Fruit fly (Drosophila melanogaster) whole organism, prepupa: ENCODE results near the gene CG11672.
A peak's percentile ranks its signal among the peaks of the same experiment; 100 is the strongest.

ENCODE experiments used
- Blimp-1 ChIP-seq: fragments of 200-800 bp; sonication (Bioruptor generic); optimal IDR thresholded peaks from 3 replicates; lab custom pipeline; 2017; ENCODE audit warnings: missing biosample characterization, missing genetic modification characterization, mild to moderate bottlenecking, moderate library complexity, missing genetic modification reagents
- CG10631 ChIP-seq: fragments of 200-800 bp; sonication (Bioruptor generic); optimal IDR thresholded peaks from 2 replicates; lab custom pipeline; 2016; ENCODE audit warnings: missing biosample characterization, missing genetic modification characterization
- CG10669 ChIP-seq: fragments of 200-800 bp; sonication (Bioruptor generic); optimal IDR thresholded peaks from 3 replicates; lab custom pipeline; 2018; ENCODE audit warnings: missing biosample characterization, mild to moderate bottlenecking, missing genetic modification characterization, moderate library complexity
- CG11762 ChIP-seq: fragments of 200-800 bp; sonication (Bioruptor generic); optimal IDR thresholded peaks from 3 replicates; lab custom pipeline; 2016; ENCODE audit warnings: missing biosample characterization, missing genetic modification characterization; ENCODE audit not compliant: insufficient read depth
- CG11902 ChIP-seq: fragments of 200-800 bp; sonication (Bioruptor generic); optimal IDR thresholded peaks from 3 replicates; lab custom pipeline; 2016; ENCODE audit warnings: missing biosample characterization, missing genetic modification characterization
- CG15336 ChIP-seq: fragments of 200-800 bp; sonication (Bioruptor generic); IDR thresholded peaks from 2 replicates; pipeline ENCODE4 v1.3.6; 2022; ENCODE audit warnings: missing biosample characterization, missing genetic modification characterization
- CG1621 ChIP-seq: fragments of 200-800 bp; sonication (Bioruptor generic); optimal IDR thresholded peaks from 3 replicates; lab custom pipeline; 2018; ENCODE audit warnings: missing biosample characterization, mild to moderate bottlenecking, missing genetic modification characterization
- CG16779 ChIP-seq: fragments of 200-800 bp; sonication (Bioruptor generic); optimal IDR thresholded peaks from 3 replicates; lab custom pipeline; 2017; ENCODE audit warnings: missing biosample characterization, mild to moderate bottlenecking, missing genetic modification characterization
- CG34406 ChIP-seq: fragments of 200-800 bp; sonication (Bioruptor generic); optimal IDR thresholded peaks from 3 replicates; lab custom pipeline; 2016; ENCODE audit warnings: missing biosample characterization, missing genetic modification characterization
- CG3919 ChIP-seq: fragments of 200-800 bp; sonication (Bioruptor generic); optimal IDR thresholded peaks from 3 replicates; lab custom pipeline; 2016; ENCODE audit warnings: missing biosample characterization, missing genetic modification characterization
- CG6276 ChIP-seq: fragments of 200-800 bp; sonication (Bioruptor generic); optimal IDR thresholded peaks from 2 replicates; lab custom pipeline; 2017; ENCODE audit warnings: missing biosample characterization, mild to moderate bottlenecking, missing genetic modification characterization
- CG6854 ChIP-seq: fragments of 200-800 bp; sonication (Bioruptor generic); optimal IDR thresholded peaks from 2 replicates; lab custom pipeline; 2017; ENCODE audit warnings: missing biosample characterization, mild to moderate bottlenecking, missing genetic modification characterization
- CG7368 ChIP-seq: fragments of 200-800 bp; sonication (Bioruptor generic); optimal IDR thresholded peaks from 3 replicates; lab custom pipeline; 2016; ENCODE audit warnings: missing biosample characterization, missing genetic modification characterization
- CG8119 ChIP-seq: fragments of 200-800 bp; sonication (Bioruptor generic); IDR thresholded peaks from 3 replicates; pipeline ENCODE4 v1.3.6; 2022; ENCODE audit warnings: missing biosample characterization, missing genetic modification characterization
- CG8319 ChIP-seq: fragments of 200-800 bp; sonication (Bioruptor generic); optimal IDR thresholded peaks from 3 replicates; lab custom pipeline; 2016; ENCODE audit warnings: missing biosample characterization, missing genetic modification characterization
- CG9139 ChIP-seq: fragments of 200-800 bp; sonication (Bioruptor generic); optimal IDR thresholded peaks from 3 replicates; lab custom pipeline; 2017; ENCODE audit warnings: missing biosample characterization, mild to moderate bottlenecking, missing genetic modification characterization
- Eip75B ChIP-seq: fragments of 200-800 bp; sonication (Bioruptor generic); optimal IDR thresholded peaks from 3 replicates; lab custom pipeline; 2016; ENCODE audit warnings: missing biosample characterization, missing genetic modification characterization
- Eip78C ChIP-seq: fragments of 200-800 bp; sonication (Bioruptor generic); peaks from one replicate; lab custom pipeline; 2016; ENCODE audit warnings: missing biosample characterization, missing genetic modification characterization
- Eip93F ChIP-seq: fragments of 200-800 bp; sonication (Bioruptor generic); optimal IDR thresholded peaks from 2 replicates; lab custom pipeline; 2016; ENCODE audit warnings: missing biosample characterization, mild to moderate bottlenecking, missing genetic modification characterization
- Ets21C ChIP-seq: fragments of 200-800 bp; sonication (Bioruptor generic); optimal IDR thresholded peaks from 3 replicates; lab custom pipeline; 2016; ENCODE audit warnings: missing biosample characterization, missing genetic modification characterization
- Hr38 ChIP-seq: sonication (Bioruptor generic); optimal IDR thresholded peaks from 2 replicates; lab custom pipeline; 2016; ENCODE audit warnings: missing biosample characterization, missing genetic modification characterization
- Hr39 ChIP-seq: fragments of 200-800 bp; sonication (Bioruptor generic); optimal IDR thresholded peaks from 2 replicates; lab custom pipeline; 2016; ENCODE audit warnings: missing biosample characterization, missing genetic modification characterization
- Hr4 ChIP-seq: fragments of 200-800 bp; sonication (Bioruptor generic); optimal IDR thresholded peaks from 3 replicates; lab custom pipeline; 2016; ENCODE audit warnings: missing biosample characterization, missing genetic modification characterization
- Lpt ChIP-seq: fragments of 200-800 bp; sonication (Bioruptor generic); optimal IDR thresholded peaks from 3 replicates; lab custom pipeline; 2016; ENCODE audit warnings: missing biosample characterization, missing genetic modification characterization
- Met ChIP-seq: fragments of 200-800 bp; sonication (Bioruptor generic); optimal IDR thresholded peaks from 3 replicates; lab custom pipeline; 2016; ENCODE audit warnings: missing biosample characterization, missing genetic modification characterization
- OdsH ChIP-seq: fragments of 200-800 bp; sonication (Bioruptor generic); optimal IDR thresholded peaks from 3 replicates; lab custom pipeline; 2016; ENCODE audit warnings: missing biosample characterization, missing genetic modification characterization
- Smox ChIP-seq: fragments of 200-800 bp; sonication (Bioruptor generic); optimal IDR thresholded peaks from 3 replicates; lab custom pipeline; 2016; ENCODE audit warnings: missing biosample characterization, missing genetic modification characterization
- Sox102F ChIP-seq: fragments of 200-800 bp; sonication (Bioruptor generic); optimal IDR thresholded peaks from 2 replicates; lab custom pipeline; 2016; ENCODE audit warnings: missing biosample characterization, mild to moderate bottlenecking, missing genetic modification characterization
- cyc ChIP-seq: fragments of 200-800 bp; sonication (Bioruptor generic); optimal IDR thresholded peaks from 3 replicates; lab custom pipeline; 2016; ENCODE audit warnings: missing biosample characterization, missing genetic modification characterization
- dac ChIP-seq: fragments of 200-800 bp; sonication (Bioruptor generic); optimal IDR thresholded peaks from 2 replicates; lab custom pipeline; 2017; ENCODE audit warnings: missing biosample characterization, mild to moderate bottlenecking, missing genetic modification characterization
- dsx ChIP-seq: fragments of 200-800 bp; optimal IDR thresholded peaks from 3 replicates; lab custom pipeline; 2019; ENCODE audit warnings: missing biosample characterization, mild to moderate bottlenecking, missing genetic modification characterization, moderate library complexity; ENCODE audit not compliant: poor library complexity, severe bottlenecking
- eg ChIP-seq: fragments of 200-800 bp; sonication (Bioruptor generic); IDR thresholded peaks from 3 replicates; pipeline ENCODE4 v1.3.6; 2022; ENCODE audit warnings: missing biosample characterization, missing genetic modification characterization
- esn ChIP-seq: fragments of 200-800 bp; sonication (Bioruptor generic); optimal IDR thresholded peaks from 2 replicates; lab custom pipeline; 2016; ENCODE audit warnings: missing biosample characterization, mild to moderate bottlenecking, missing genetic modification characterization, moderate library complexity
- fd59A ChIP-seq: fragments of 200-800 bp; sonication (Bioruptor generic); optimal IDR thresholded peaks from 2 replicates; lab custom pipeline; 2017; ENCODE audit warnings: missing biosample characterization, mild to moderate bottlenecking, missing genetic modification characterization, missing genetic modification reagents
- fkh ChIP-seq: fragments of 200-800 bp; sonication (Bioruptor generic); optimal IDR thresholded peaks from 3 replicates; lab custom pipeline; 2017; ENCODE audit warnings: missing biosample characterization, mild to moderate bottlenecking, missing genetic modification characterization, moderate library complexity
- lz ChIP-seq: fragments of 200-800 bp; sonication (Bioruptor generic); optimal IDR thresholded peaks from 3 replicates; lab custom pipeline; 2016; ENCODE audit warnings: missing biosample characterization, missing genetic modification characterization
- pdm3 ChIP-seq: fragments of 200-800 bp; sonication (Bioruptor generic); optimal IDR thresholded peaks from 3 replicates; lab custom pipeline; 2016; ENCODE audit warnings: missing biosample characterization, missing genetic modification characterization
- salr ChIP-seq, 2 experiments: fragments of 200-800 bp; sonication (Bioruptor generic); optimal IDR thresholded peaks; 3 replicates each; lab custom pipeline; 2016 to 2018; ENCODE audit warnings: missing biosample characterization in 2 of 2, missing genetic modification characterization in 2 of 2, mild to moderate bottlenecking in 1 of 2
- spab ChIP-seq: fragments of 200-800 bp; sonication (Bioruptor generic); optimal IDR thresholded peaks from 2 replicates; lab custom pipeline; 2017; ENCODE audit warnings: missing biosample characterization, mild to moderate bottlenecking, missing genetic modification characterization, missing genetic modification reagents
- svp ChIP-seq: fragments of 200-800 bp; sonication (Bioruptor generic); peaks from one replicate; lab custom pipeline; 2016; ENCODE audit warnings: missing biosample characterization, missing genetic modification characterization

CG11672 gene

DNA sequence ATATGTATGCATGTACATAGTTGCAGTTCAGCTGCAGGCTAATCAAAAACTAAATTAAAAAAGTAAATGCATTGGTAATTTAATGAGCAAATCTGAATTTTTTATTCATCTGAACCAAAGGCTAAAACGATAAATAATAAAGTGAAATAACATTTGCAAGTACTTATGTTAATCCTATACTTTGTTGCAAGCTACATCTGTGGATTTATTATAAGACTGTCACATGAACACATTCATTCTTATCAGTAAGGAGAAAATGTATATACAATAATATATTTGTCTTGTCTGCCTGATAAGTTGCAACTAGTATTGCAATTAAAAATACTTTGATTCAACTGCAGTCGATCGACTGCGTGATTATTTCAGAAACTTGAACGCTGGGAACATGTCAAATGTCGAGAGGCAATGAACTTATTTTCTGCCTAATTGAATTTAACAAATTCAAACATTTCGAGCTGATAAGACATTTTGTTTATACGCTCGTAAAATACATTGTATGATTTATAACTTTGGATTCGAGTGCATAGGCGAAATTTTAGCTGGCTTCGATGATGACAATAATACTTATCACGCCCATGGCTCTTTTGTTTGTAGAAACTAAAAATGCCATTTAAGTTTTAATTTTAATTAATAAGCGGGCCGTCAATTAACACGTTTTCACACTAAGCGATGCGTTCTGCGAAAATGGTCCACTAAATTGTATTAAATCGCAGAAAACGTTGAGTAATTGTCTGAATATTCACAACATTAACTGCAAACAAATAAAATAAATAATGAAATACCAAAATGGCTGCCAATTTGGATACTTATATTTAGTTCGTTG, 37.8 kb upstream of the CG11672 start:
- TF ChIP-seq dsx (GFP tag; lab: Kevin White, UChicago) (peak; percentile 93), CG11762 (no peak), svp (GFP tag; lab: Kevin White, UChicago) (peak; percentile 62), Hr39 (GFP tag; lab: Kevin White, UChicago) (no peak), CG7368 (GFP tag; lab: Kevin White, UChicago) (no peak), pdm3 (GFP tag; lab: Kevin White, UChicago) (no peak)
- TF ChIP-seq, all 60 proteins: peak for 2

DNA sequence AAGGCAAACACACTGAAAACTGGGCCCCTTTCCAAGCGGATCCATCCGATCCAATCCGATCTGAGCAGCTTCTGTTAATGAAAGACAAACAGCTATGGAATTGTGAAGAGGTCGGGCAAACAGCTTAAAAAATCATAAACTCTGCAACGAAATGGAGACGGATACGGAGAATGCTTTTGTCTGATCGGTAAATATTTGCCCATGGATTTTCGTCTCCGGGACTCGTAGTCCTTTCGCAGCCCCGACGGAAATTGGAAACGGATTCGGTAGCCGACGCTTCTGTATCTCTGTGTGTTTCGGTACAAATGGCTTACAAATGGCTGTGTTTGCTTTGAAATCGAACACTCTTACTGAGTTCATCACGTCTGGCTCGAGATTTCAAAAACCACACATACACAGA, 36.5 kb upstream of the CG11672 start:
- TF ChIP-seq fkh, result peak; percentile 33
- no peak for TF ChIP-seq Eip78C (GFP tag; lab: Kevin White, UChicago)

DNA sequence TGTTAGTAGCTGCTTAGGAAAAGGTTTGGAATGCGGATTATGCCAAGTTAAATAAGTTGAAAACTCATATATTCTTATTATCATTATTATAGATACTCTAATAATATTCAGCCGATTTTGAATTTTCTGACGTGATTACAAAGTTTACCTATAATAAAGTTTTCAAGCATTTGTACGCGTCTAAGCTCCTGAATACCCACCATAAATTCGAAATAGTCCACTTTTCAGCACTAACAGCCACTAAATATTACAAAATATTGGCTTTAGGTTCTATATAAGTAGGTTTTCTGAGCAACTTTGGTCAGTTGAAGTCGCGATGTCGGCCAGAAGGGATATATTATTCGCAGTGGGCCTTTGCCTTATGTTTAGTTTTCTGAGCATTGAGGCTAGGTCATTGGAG, 33.6 kb upstream of the CG11672 start, which contains the start of gene CG7443:
Gene CG7443 (plus strand): TSS at position 301 of the 400 bp plus-strand sequence.
- no peak for TF ChIP-seq esn (GFP tag; lab: Kevin White, UChicago)
- no peak for TF ChIP-seq lz
- TF ChIP-seq CG15336, result no peak
- no peak for TF ChIP-seq Eip78C (GFP tag; lab: Kevin White, UChicago)

DNA sequence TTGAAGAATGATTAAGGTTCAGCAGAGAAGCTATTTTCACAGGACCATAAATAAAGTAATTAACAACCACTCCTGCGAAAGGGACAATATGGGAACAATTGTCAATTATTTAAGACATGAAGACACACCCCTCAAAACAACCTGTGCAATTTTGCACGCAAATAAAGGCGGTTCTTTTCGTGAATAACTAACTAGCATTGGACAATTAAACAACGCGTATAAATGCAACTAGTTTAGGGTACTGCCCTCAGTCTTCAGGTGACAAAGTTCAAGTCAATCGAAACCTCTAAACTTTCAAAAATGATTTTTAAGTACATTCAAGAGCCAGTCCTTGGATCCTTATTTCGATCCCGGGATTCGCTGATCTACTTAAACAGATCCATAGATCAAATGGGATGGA, 31.1 kb upstream of the CG11672 start, which contains the start of gene Or85a:
Gene Or85a (plus strand): TSS at position 301 of the 400 bp plus-strand sequence.
- TF ChIP-seq salr (GFP tag; optimal IDR thresholded peaks at IDR 0.05; lab: Kevin White, UChicago), result no peak
- no peak for TF ChIP-seq fkh
- TF ChIP-seq esn (GFP tag; lab: Kevin White, UChicago), result no peak
- TF ChIP-seq Blimp-1 (GFP tag; lab: Kevin White, UChicago), result no peak
- TF ChIP-seq svp (GFP tag; lab: Kevin White, UChicago), result no peak

DNA sequence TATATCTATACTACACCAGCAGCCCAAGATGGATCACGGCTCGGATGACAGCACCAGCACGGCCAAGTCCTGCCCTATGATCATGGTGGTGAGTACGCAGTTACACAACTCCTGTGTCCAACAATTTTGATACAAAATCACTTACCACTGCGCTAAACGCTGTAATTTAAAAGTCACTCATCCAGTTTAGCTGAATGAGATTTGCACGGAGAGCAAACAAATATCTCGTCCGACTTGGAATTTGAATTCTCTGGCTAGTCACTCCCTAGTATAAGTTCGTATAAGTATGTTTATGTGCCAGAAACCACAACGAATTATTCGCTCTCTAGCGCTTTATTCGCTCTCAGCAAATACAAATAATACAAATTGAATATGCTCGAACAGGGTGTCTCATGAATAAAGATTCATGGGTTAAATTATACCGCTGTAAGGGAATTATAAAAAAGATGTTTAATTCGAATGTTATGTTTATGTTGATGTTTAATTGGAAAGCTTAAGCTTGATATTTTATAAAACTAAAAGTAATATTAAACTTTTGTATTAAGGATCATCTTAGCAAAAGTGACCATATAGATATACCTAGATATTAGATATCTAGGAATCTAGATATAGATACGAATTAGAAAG, 27.4 kb upstream of the CG11672 start:
- peak; percentile 71 for TF ChIP-seq eg (GFP tag; lab: Robert Waterston, UW)
- TF ChIP-seq fd59A (GFP tag; lab: Kevin White, UChicago), result no peak
- no peak for TF ChIP-seq CG8319
- TF ChIP-seq Met (GFP tag; lab: Kevin White, UChicago), result no peak
- no peak for TF ChIP-seq Lpt
- no peak for TF ChIP-seq svp (GFP tag; lab: Kevin White, UChicago)
- no peak for TF ChIP-seq Sox102F
- TF ChIP-seq CG11762, result no peak
- TF ChIP-seq CG9139 (GFP tag; lab: Kevin White, UChicago), result no peak
- TF ChIP-seq CG10631 (GFP tag; lab: Kevin White, UChicago), result no peak
- TF ChIP-seq OdsH (GFP tag; lab: Kevin White, UChicago), result no peak
- no peak for TF ChIP-seq Smox (GFP tag; lab: Kevin White, UChicago)
- TF ChIP-seq pdm3 (GFP tag; lab: Kevin White, UChicago), result no peak
- TF ChIP-seq CG1621 (tag; lab: Kevin White, UChicago), result no peak
- TF ChIP-seq Hr38 (GFP tag; lab: Kevin White, UChicago), result no peak
- TF ChIP-seq fkh, result peak; percentile 47
- TF ChIP-seq CG10669 (GFP tag; lab: Kevin White, UChicago), result no peak
- TF ChIP-seq cyc (GFP tag; lab: Kevin White, UChicago), result no peak
- no peak for TF ChIP-seq Ets21C (GFP tag; lab: Kevin White, UChicago)
- no peak for TF ChIP-seq dac (GFP tag; lab: Kevin White, UChicago)
- TF ChIP-seq Hr4 (GFP tag; lab: Kevin White, UChicago), result peak; percentile 51
- no peak for TF ChIP-seq CG16779 (tag; lab: Kevin White, UChicago)
- no peak for TF ChIP-seq CG11902 (GFP tag; lab: Kevin White, UChicago)
- TF ChIP-seq CG8119, result peak; percentile 66; the same call in 2 of the 3 replicates
- no peak for TF ChIP-seq lz
- no peak for TF ChIP-seq Eip75B (GFP tag; lab: Kevin White, UChicago)
- no peak for TF ChIP-seq Blimp-1 (GFP tag; lab: Kevin White, UChicago)
- TF ChIP-seq Eip93F (GFP tag; lab: Kevin White, UChicago), result no peak
- no peak for TF ChIP-seq Eip78C (GFP tag; lab: Kevin White, UChicago)
- TF ChIP-seq CG34406 (GFP tag; lab: Kevin White, UChicago), result no peak
- TF ChIP-seq CG6276 (GFP tag; lab: Kevin White, UChicago), result no peak
- TF ChIP-seq spab (GFP tag; lab: Kevin White, UChicago), result no peak
- no peak for TF ChIP-seq salr (GFP tag; optimal IDR thresholded peaks at IDR 0.05; lab: Kevin White, UChicago)
- TF ChIP-seq CG3919 (GFP tag; lab: Kevin White, UChicago), result no peak
- TF ChIP-seq CG6854 (GFP tag; lab: Kevin White, UChicago), result no peak
